Fruit fly (Drosophila melanogaster): ENCODE data around the gene CG9951.

Gene CG9951

DNA sequence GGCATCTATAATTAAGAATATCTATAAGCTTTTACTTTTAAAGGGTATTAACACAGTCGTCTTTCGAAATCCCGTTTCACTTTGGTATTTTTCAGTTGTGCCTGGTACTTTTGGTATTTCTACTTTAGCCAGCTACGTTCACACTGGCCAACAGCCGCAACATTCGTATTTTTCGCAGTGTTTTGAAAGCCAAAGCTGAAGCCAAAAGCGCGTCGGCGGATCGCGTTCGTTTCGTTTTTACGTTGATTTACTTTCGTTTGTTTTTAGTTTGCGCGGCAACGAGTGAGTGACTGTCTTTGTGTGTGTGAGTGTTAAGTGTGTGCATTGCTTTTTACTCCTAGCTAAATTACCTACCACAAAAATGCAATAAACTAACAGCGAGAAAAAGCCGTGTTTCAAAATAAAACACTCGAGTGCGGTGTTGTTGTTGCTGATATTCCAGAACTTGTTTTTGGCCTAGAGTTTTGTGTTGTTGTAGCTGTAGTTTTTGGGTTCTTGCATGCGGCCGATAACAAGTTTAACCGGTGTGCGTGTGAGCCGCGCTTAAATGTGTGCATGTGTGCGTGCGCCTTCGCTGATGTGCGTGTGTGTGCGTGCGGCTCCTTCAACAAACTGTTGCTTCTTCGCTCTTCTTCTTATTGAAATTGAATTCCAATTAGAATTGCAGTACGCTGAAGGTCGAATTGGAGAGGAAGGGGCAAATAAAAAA is 2.3 kb downstream of the CG9951 start, which contains the start of gene Lmpt (continued):
- TF ChIP-seq gcm (GFP tag; optimal IDR thresholded peaks at IDR 0.05) (no peak), E2f2 (GFP tag; IDR thresholded peaks at IDR 0.05) (peak; percentile 84), fd102C (GFP tag; optimal IDR thresholded peaks at IDR 0.05) (no peak), her (GFP tag; optimal IDR thresholded peaks at IDR 0.05) (no peak), trh (GFP tag; optimal IDR thresholded peaks at IDR 0.05) (no peak), CG11723 (GFP tag; optimal IDR thresholded peaks at IDR 0.05) (no peak), CG9797 (GFP tag; optimal IDR thresholded peaks at IDR 0.05) (peak; percentile 84), ash1 (GFP tag; optimal IDR thresholded peaks at IDR 0.05) (no peak), jing (GFP tag; optimal IDR thresholded peaks at IDR 0.05) (no peak), CG42726 (GFP tag; IDR thresholded peaks at IDR 0.05; ENCODE audit: partially characterized antibody) (0 out of 2 replicates have a peak, but pooled peaks have one; percentile 32), CG15269 (tag; optimal IDR thresholded peaks at IDR 0.05) (no peak), lbe (GFP tag; optimal IDR thresholded peaks at IDR 0.05) (no peak), Nf-YA (GFP tag; IDR thresholded peaks at IDR 0.05) (no peak), dati (GFP tag; IDR thresholded peaks at IDR 0.05) (no peak), CG4328 (GFP tag; optimal IDR thresholded peaks at IDR 0.05) (no peak), CG4820 (GFP tag; optimal IDR thresholded peaks at IDR 0.05) (no peak), chif (GFP tag; optimal IDR thresholded peaks at IDR 0.05) (no peak), CG10654 (GFP tag; optimal IDR thresholded peaks at IDR 0.05) (no peak), eyg (GFP tag; optimal IDR thresholded peaks at IDR 0.05) (no peak), slbo (GFP tag; IDR thresholded peaks at IDR 0.05) (no peak), en (GFP tag; optimal IDR thresholded peaks at IDR 0.05) (no peak), CG33557 (GFP tag; optimal IDR thresholded peaks at IDR 0.05) (no peak), CTCF (GFP tag; optimal IDR thresholded peaks at IDR 0.05) (no peak), nom (GFP tag; optimal IDR thresholded peaks at IDR 0.05) (peak; percentile 5), Dp (GFP tag; optimal IDR thresholded peaks at IDR 0.05) (peak; percentile 75), CG8388 (GFP tag; optimal IDR thresholded peaks at IDR 0.05) (peak; percentile 11), CG3847 (GFP tag; IDR thresholded peaks at IDR 0.05) (peak; percentile 6; the same call in 1 of the 2 replicates), CG7556 (GFP tag; optimal IDR thresholded peaks at IDR 0.05) (no peak), Lhr (GFP tag; optimal IDR thresholded peaks at IDR 0.05) (peak; percentile 49), Mes4 (GFP tag; optimal IDR thresholded peaks at IDR 0.05) (no peak), CG7987 (GFP tag; optimal IDR thresholded peaks at IDR 0.05) (no peak), CG12744 (GFP tag; optimal IDR thresholded peaks at IDR 0.05) (no peak), CG6813 (GFP tag; optimal IDR thresholded peaks at IDR 0.05) (no peak), Sry-β (GFP tag; optimal IDR thresholded peaks at IDR 0.05) (no peak), CG13123 (GFP tag; optimal IDR thresholded peaks at IDR 0.05) (no peak), toy (GFP tag; IDR thresholded peaks at IDR 0.05) (no peak), pros (GFP tag; optimal IDR thresholded peaks at IDR 0.05) (peak; percentile 26), ATbp (GFP tag; optimal IDR thresholded peaks at IDR 0.05) (no peak), CG30020 (tag; optimal IDR thresholded peaks at IDR 0.05) (no peak), org-1 (GFP tag; optimal IDR thresholded peaks at IDR 0.05) (no peak), BtbVII (GFP tag; optimal IDR thresholded peaks at IDR 0.05) (no peak), CG13624 (GFP tag; optimal IDR thresholded peaks at IDR 0.05) (no peak), Ravus (GFP tag; IDR thresholded peaks at IDR 0.05) (no peak), lov (optimal IDR thresholded peaks at IDR 0.05) (no peak), lov (GFP tag; IDR thresholded peaks at IDR 0.05) (no peak), Hmx (GFP tag; optimal IDR thresholded peaks at IDR 0.05) (no peak), wek (GFP tag; optimal IDR thresholded peaks at IDR 0.05) (no peak), Stat92E (GFP tag; optimal IDR thresholded peaks at IDR 0.05) (no peak), lilli (GFP tag; optimal IDR thresholded peaks at IDR 0.05) (no peak), CG9437 (GFP tag; optimal IDR thresholded peaks at IDR 0.05) (peak; percentile 10)

Measured in whole organism, embryonic.